Worm (Caenorhabditis elegans) whole organism, early embryonic: ENCODE data around the gene F41H10.1.

Experiments used
- B0310.2 ChIP-seq: sonication (generic microtip); optimal IDR thresholded peaks from 2 replicates; lab custom pipeline; 2016; ENCODE audit warnings: mild to moderate bottlenecking, missing genetic modification characterization, missing compliant biosample characterization
- F13C5.2 ChIP-seq: sonication (generic microtip); optimal IDR thresholded peaks from 2 replicates; lab custom pipeline; 2017; ENCODE audit warnings: mild to moderate bottlenecking, missing genetic modification characterization, inconsistent platforms, missing compliant biosample characterization
- aly-1 ChIP-seq: sonication (generic microtip); optimal IDR thresholded peaks from 2 replicates; lab custom pipeline; 2016; ENCODE audit warnings: missing genetic modification characterization, missing compliant biosample characterization
- ama-1 ChIP-seq: fragments of 150-350 bp; optimal IDR thresholded peaks from 2 replicates; lab custom pipeline; 2014
- ceh-13 ChIP-seq: fragments of 200-800 bp; sonication (Bioruptor generic); optimal IDR thresholded peaks from 2 replicates; lab custom pipeline; 2018; ENCODE audit warnings: mild to moderate bottlenecking, missing genetic modification characterization, missing compliant biosample characterization
- ceh-36 ChIP-seq: sonication (generic microtip); optimal IDR thresholded peaks from 2 replicates; lab custom pipeline; 2016; ENCODE audit warnings: missing genetic modification characterization, inconsistent platforms, missing compliant biosample characterization
- ets-7 ChIP-seq: sonication (generic microtip); optimal IDR thresholded peaks from 2 replicates; lab custom pipeline; 2016; ENCODE audit warnings: missing genotype, missing genetic modification characterization, missing compliant biosample characterization
- flt-1 ChIP-seq: fragments of 200-800 bp; sonication (Bioruptor generic); IDR thresholded peaks from 2 replicates; pipeline ENCODE4 v1.3.6; 2022; ENCODE audit warnings: missing genetic modification characterization, missing compliant biosample characterization
- hmbx-1 ChIP-seq: sonication (generic microtip); optimal IDR thresholded peaks from 2 replicates; lab custom pipeline; 2016; ENCODE audit warnings: mild to moderate bottlenecking, missing genetic modification characterization, missing compliant biosample characterization
- hmg-4 ChIP-seq: fragments of 200-800 bp; sonication (Bioruptor generic); optimal IDR thresholded peaks from 2 replicates; lab custom pipeline; 2018; ENCODE audit warnings: mild to moderate bottlenecking, missing genetic modification characterization, missing compliant biosample characterization
- hnd-1 ChIP-seq: sonication (generic microtip); optimal IDR thresholded peaks from 2 replicates; lab custom pipeline; 2016; ENCODE audit warnings: missing genetic modification characterization, missing compliant biosample characterization
- pes-1 ChIP-seq: fragments of 200-800 bp; sonication (Bioruptor generic); IDR thresholded peaks from 2 replicates; pipeline ENCODE4 v1.3.6; 2022; ENCODE audit warnings: missing genetic modification reagents, missing genetic modification characterization, missing compliant biosample characterization
- scrt-1 ChIP-seq: fragments of 200-800 bp; sonication (Bioruptor generic); IDR thresholded peaks from 2 replicates; pipeline ENCODE4 v1.3.6; 2022; ENCODE audit warnings: missing genetic modification characterization, missing compliant biosample characterization
- sea-1 ChIP-seq: fragments of 200-800 bp; sonication (Bioruptor generic); conservative IDR thresholded peaks from 2 replicates; pipeline ENCODE4 v1.3.6; 2022; ENCODE audit warnings: missing genetic modification characterization, missing compliant biosample characterization
- tbx-11 ChIP-seq: fragments of 200-800 bp; sonication (Bioruptor generic); IDR thresholded peaks from 2 replicates; pipeline ENCODE4 v1.3.6; 2022; ENCODE audit warnings: missing genetic modification characterization, missing compliant biosample characterization
- tbx-37 ChIP-seq: fragments of 200-800 bp; sonication (Bioruptor generic); conservative IDR thresholded peaks from 2 replicates; pipeline ENCODE4 v1.3.6; 2022; ENCODE audit warnings: missing genetic modification reagents, missing genetic modification characterization, missing compliant biosample characterization
- tra-4 ChIP-seq: sonication (generic microtip); optimal IDR thresholded peaks from 2 replicates; lab custom pipeline; 2017; ENCODE audit warnings: missing genetic modification characterization, missing compliant biosample characterization

Gene F41H10.1

ce11 chrIV:5369414-5369813 is 13.3 kb upstream of the F41H10.1 start, which contains the start of gene F41H10.3:
F41H10.3 (plus strand) TSS chrIV:5369801.
- TF ChIP-seq scrt-1 (GFP tag; lab: Robert Waterston, UW) (no peak), ceh-36 (no peak), B0310.2 (no peak), flt-1 (GFP tag; lab: Robert Waterston, UW) (no peak), pes-1 (GFP tag; lab: Robert Waterston, UW) (no peak), ceh-13 (GFP tag; lab: Kevin White, UChicago) (no peak), sea-1 (no peak)

ce11 chrIV:5370914-5371313 is 11.8 kb upstream of the F41H10.1 start:
- peak; percentile 53; the same call in 1 of the 2 replicates for TF ChIP-seq sea-1
- TF ChIP-seq scrt-1 (GFP tag; lab: Robert Waterston, UW): 0 out of 2 replicates have a peak, but pooled peaks have one; percentile 33
- TF ChIP-seq F13C5.2: peak; percentile 72
- peak; percentile 25 for TF ChIP-seq hnd-1
- TF ChIP-seq hmg-4 (GFP tag; lab: Kevin White, UChicago): peak; percentile 9
- no peak for TF ChIP-seq aly-1
- TF ChIP-seq tbx-37: 0 out of 2 replicates have a peak, but pooled peaks have one; percentile 32
- TF ChIP-seq flt-1 (GFP tag; lab: Robert Waterston, UW): peak; percentile 52; the same call in 1 of the 2 replicates
- peak; percentile 81 for TF ChIP-seq pes-1 (GFP tag; lab: Robert Waterston, UW)
- TF ChIP-seq ceh-36: no peak
- no peak for TF ChIP-seq tra-4 (tag; lab: Kevin White, UChicago)
- peak; percentile 39 for TF ChIP-seq ceh-13 (GFP tag; lab: Kevin White, UChicago)
- TF ChIP-seq B0310.2: no peak
- no peak for TF ChIP-seq ama-1 (lab: Kevin White, UChicago)
- TF ChIP-seq ets-7 (tag; lab: Kevin White, UChicago): peak; percentile 56
- TF ChIP-seq tbx-11: 0 out of 2 replicates have a peak, but pooled peaks have one; percentile 45
- TF ChIP-seq hmbx-1: peak; percentile 2

- TF ChIP-seq sea-1 (no peak), F13C5.2 (no peak), ama-1 (lab: Kevin White, UChicago) (no peak), tbx-37 (no peak), flt-1 (GFP tag; lab: Robert Waterston, UW) (no peak), ets-7 (tag; lab: Kevin White, UChicago) (no peak), pes-1 (GFP tag; lab: Robert Waterston, UW) (no peak), hnd-1 (no peak), scrt-1 (GFP tag; lab: Robert Waterston, UW) (no peak), ceh-13 (GFP tag; lab: Kevin White, UChicago) (no peak), tbx-11 (no peak), B0310.2 (no peak), hmg-4 (GFP tag; lab: Kevin White, UChicago) (no peak), hmbx-1 (no peak), ceh-36 (no peak), tra-4 (tag; lab: Kevin White, UChicago) (no peak)
Observed at ce11 chrIV:5374321-5374720, 8.4 kb upstream of the F41H10.1 start.

- no peak for TF ChIP-seq hmg-4 (GFP tag; lab: Kevin White, UChicago)
- TF ChIP-seq B0310.2: no peak
- TF ChIP-seq sea-1: no peak
- TF ChIP-seq ama-1 (lab: Kevin White, UChicago): no peak
- no peak for TF ChIP-seq scrt-1 (GFP tag; lab: Robert Waterston, UW)
- no peak for TF ChIP-seq hnd-1
- no peak for TF ChIP-seq aly-1
Observed at ce11 chrIV:5374946-5375345, 7.8 kb upstream of the F41H10.1 start.

- TF ChIP-seq aly-1 (no peak), pes-1 (GFP tag; lab: Robert Waterston, UW) (no peak), tbx-37 (no peak), ama-1 (lab: Kevin White, UChicago) (no peak), sea-1 (no peak), B0310.2 (no peak), hmg-4 (GFP tag; lab: Kevin White, UChicago) (no peak), ceh-36 (no peak)
Observed at ce11 chrIV:5377062-5377461, 5.6 kb upstream of the F41H10.1 start, which contains the start of gene elo-5. elo-5 (minus strand) TSS chrIV:5377117.

- TF ChIP-seq aly-1: no peak
Observed at ce11 chrIV:5380140-5380539, 2.6 kb upstream of the F41H10.1 start.

ce11 chrIV:5381334-5381733 is 1.4 kb upstream of the F41H10.1 start, which contains the start of gene F41H10.2:
F41H10.2 (plus strand) TSS chrIV:5381634.
- TF ChIP-seq ceh-36: no peak
- no peak for TF ChIP-seq ets-7 (tag; lab: Kevin White, UChicago)
- TF ChIP-seq B0310.2: no peak
- no peak for TF ChIP-seq ceh-13 (GFP tag; lab: Kevin White, UChicago)
- TF ChIP-seq tra-4 (tag; lab: Kevin White, UChicago): no peak
- TF ChIP-seq aly-1: no peak
- no peak for TF ChIP-seq tbx-11

- TF ChIP-seq hmg-4 (GFP tag; lab: Kevin White, UChicago): no peak
- no peak for TF ChIP-seq ama-1 (lab: Kevin White, UChicago)
- no peak for TF ChIP-seq flt-1 (GFP tag; lab: Robert Waterston, UW)
- TF ChIP-seq hnd-1: no peak
- TF ChIP-seq pes-1 (GFP tag; lab: Robert Waterston, UW): no peak
- TF ChIP-seq scrt-1 (GFP tag; lab: Robert Waterston, UW): no peak
- TF ChIP-seq hmbx-1: no peak
- TF ChIP-seq sea-1: no peak
- no peak for TF ChIP-seq tbx-11
- no peak for TF ChIP-seq B0310.2
- no peak for TF ChIP-seq F13C5.2
- TF ChIP-seq ets-7 (tag; lab: Kevin White, UChicago): no peak
Observed at ce11 chrIV:5385020-5385419, 2.3 kb downstream of the F41H10.1 start, which contains the start of gene F41H10.12. F41H10.12 (plus strand) TSS chrIV:5385320.
